Worm (Caenorhabditis elegans) whole organism, L4 larva: ENCODE results near the gene F32H5.4.
A peak's percentile ranks its signal among the peaks of the same experiment; 100 is the strongest.

ENCODE experiments used
- F26F4.8 ChIP-seq: fragments of 200-800 bp; sonication (Bioruptor generic); conservative IDR thresholded peaks from 2 replicates; pipeline ENCODE4 v1.3.6; 2022; ENCODE audit warnings: missing genetic modification characterization, missing compliant biosample characterization
- F37D6.2 ChIP-seq: sonication (generic microtip); optimal IDR thresholded peaks from 2 replicates; lab custom pipeline; 2016; ENCODE audit warnings: mild to moderate bottlenecking, missing genetic modification characterization, missing compliant biosample characterization
- F49E8.2 ChIP-seq: sonication (generic microtip); optimal IDR thresholded peaks from 2 replicates; lab custom pipeline; 2016; ENCODE audit warnings: missing compliant biosample characterization, mild to moderate bottlenecking, missing genetic modification characterization, borderline replicate concordance
- T20F7.1 ChIP-seq: fragments of 200-800 bp; sonication (Bioruptor generic); optimal IDR thresholded peaks from 2 replicates; lab custom pipeline; 2018; ENCODE audit warnings: mild to moderate bottlenecking, missing genetic modification characterization, missing compliant biosample characterization
- T26A8.4 ChIP-seq: fragments of 200-800 bp; sonication (Bioruptor generic); IDR thresholded peaks from 2 replicates; pipeline ENCODE4 v1.3.6; 2022; ENCODE audit warnings: missing genetic modification characterization, missing compliant biosample characterization
- ZK337.2 ChIP-seq: fragments of 200-800 bp; sonication (Bioruptor generic); IDR thresholded peaks from 2 replicates; pipeline ENCODE4 v1.3.6; 2022; ENCODE audit warnings: missing genetic modification reagents, missing genetic modification characterization, missing compliant biosample characterization
- aha-1 ChIP-seq: fragments of 150-350 bp; peaks from one replicate; lab custom pipeline; 2014; ENCODE audit warnings: missing biosample characterization, missing genetic modification characterization
- aly-2 ChIP-seq: sonication (generic microtip); optimal IDR thresholded peaks from 2 replicates; lab custom pipeline; 2018; ENCODE audit warnings: missing biosample characterization, missing genetic modification characterization
- ama-1 ChIP-seq: fragments of 150-350 bp; optimal IDR thresholded peaks from 2 replicates; lab custom pipeline; 2014; ENCODE audit warnings: inconsistent platforms, mixed read lengths
- ceh-20 ChIP-seq: fragments of 200-800 bp; sonication (Bioruptor generic); IDR thresholded peaks from 2 replicates; pipeline ENCODE4 v1.3.6; 2022; ENCODE audit warnings: missing genetic modification reagents, missing genetic modification characterization, missing compliant biosample characterization
- ceh-28 ChIP-seq: fragments of 150-350 bp; optimal IDR thresholded peaks from 2 replicates; lab custom pipeline; 2014; ENCODE audit warnings: missing biosample characterization, missing genetic modification reagents, missing genetic modification characterization
- ceh-32 ChIP-seq: sonication (generic microtip); optimal IDR thresholded peaks from 2 replicates; lab custom pipeline; 2016; ENCODE audit warnings: mild to moderate bottlenecking, missing genetic modification characterization, missing compliant biosample characterization; ENCODE audit not compliant: poor library complexity
- ceh-44 ChIP-seq: fragments of 200-800 bp; sonication (Bioruptor generic); IDR thresholded peaks from 2 replicates; pipeline ENCODE4 v1.3.6; 2022; ENCODE audit warnings: missing genetic modification reagents, missing genetic modification characterization, missing compliant biosample characterization
- ceh-62 ChIP-seq: sonication (generic microtip); optimal IDR thresholded peaks from 2 replicates; lab custom pipeline; 2017; ENCODE audit warnings: missing biosample characterization, missing genetic modification characterization
- ceh-82 ChIP-seq: sonication (generic microtip); optimal IDR thresholded peaks from 2 replicates; lab custom pipeline; 2017; ENCODE audit warnings: missing biosample characterization, missing genetic modification characterization
- cey-2 ChIP-seq: sonication (generic microtip); optimal IDR thresholded peaks from 3 replicates; lab custom pipeline; 2017; ENCODE audit warnings: missing genetic modification characterization, mild to moderate bottlenecking, missing compliant biosample characterization, antibody characterized with exemption, borderline replicate concordance; ENCODE audit not compliant: insufficient read depth
- daf-19 ChIP-seq: fragments of 200-800 bp; sonication (Bioruptor generic); conservative IDR thresholded peaks from 2 replicates; pipeline ENCODE4 v1.3.6; 2022; ENCODE audit warnings: missing genetic modification characterization, missing compliant biosample characterization
- dmd-6 ChIP-seq: fragments of 200-800 bp; sonication (Bioruptor generic); IDR thresholded peaks from 2 replicates; pipeline ENCODE4 v1.3.6; 2022; ENCODE audit warnings: missing genetic modification reagents, missing genetic modification characterization, missing compliant biosample characterization
- dmd-9 ChIP-seq: fragments of 200-800 bp; sonication (Bioruptor generic); IDR thresholded peaks from 2 replicates; pipeline ENCODE4 v1.3.6; 2022; ENCODE audit warnings: missing genetic modification reagents, missing genetic modification characterization, missing compliant biosample characterization
- dpl-1 ChIP-seq: fragments of 150-350 bp; optimal IDR thresholded peaks from 2 replicates; lab custom pipeline; 2014; ENCODE audit warnings: missing biosample characterization, missing genetic modification reagents, missing genetic modification characterization
- duxl-1 ChIP-seq: sonication (generic microtip); optimal IDR thresholded peaks from 2 replicates; lab custom pipeline; 2016; ENCODE audit warnings: mild to moderate bottlenecking, missing genetic modification characterization, moderate library complexity, missing compliant biosample characterization; ENCODE audit not compliant: poor library complexity
- dve-1 ChIP-seq: sonication (generic microtip); optimal IDR thresholded peaks from 2 replicates; lab custom pipeline; 2017; ENCODE audit warnings: antibody characterized with exemption, mild to moderate bottlenecking, missing genetic modification characterization, missing compliant biosample characterization; ENCODE audit not compliant: insufficient read depth
- egl-43 ChIP-seq: fragments of 200-800 bp; sonication (Bioruptor generic); IDR thresholded peaks from 2 replicates; pipeline ENCODE4 v1.3.6; 2022; ENCODE audit warnings: missing genetic modification reagents, missing genetic modification characterization, missing compliant biosample characterization
- hlh-11 ChIP-seq: fragments of 200-800 bp; sonication (Bioruptor generic); optimal IDR thresholded peaks from 2 replicates; lab custom pipeline; 2018; ENCODE audit warnings: mild to moderate bottlenecking, missing genetic modification characterization, missing compliant biosample characterization
- hlh-30 ChIP-seq: sonication (generic microtip); optimal IDR thresholded peaks from 2 replicates; lab custom pipeline; 2017; ENCODE audit warnings: antibody characterized with exemption, mild to moderate bottlenecking, missing genetic modification characterization, missing compliant biosample characterization; ENCODE audit not compliant: insufficient read depth
- jun-1 ChIP-seq: fragments of 150-350 bp; optimal IDR thresholded peaks from 2 replicates; lab custom pipeline; 2014; ENCODE audit warnings: missing biosample characterization, missing genetic modification reagents, missing genetic modification characterization
- lim-7 ChIP-seq: fragments of 200-800 bp; sonication (Bioruptor generic); IDR thresholded peaks from 2 replicates; pipeline ENCODE4 v1.3.6; 2022; ENCODE audit warnings: missing genetic modification characterization, missing compliant biosample characterization
- lin-13 ChIP-seq: fragments of 150-350 bp; optimal IDR thresholded peaks from 2 replicates; lab custom pipeline; 2014; ENCODE audit warnings: missing biosample characterization, missing genetic modification reagents, missing genetic modification characterization
- lin-38 ChIP-seq: fragments of 200-800 bp; sonication (Bioruptor generic); IDR thresholded peaks from 2 replicates; pipeline ENCODE4 v1.3.6; 2022; ENCODE audit warnings: missing genetic modification reagents, missing genetic modification characterization, missing compliant biosample characterization
- lir-3 ChIP-seq: sonication (generic microtip); optimal IDR thresholded peaks from 2 replicates; lab custom pipeline; 2016; ENCODE audit warnings: mild to moderate bottlenecking, missing genetic modification characterization, missing compliant biosample characterization
- madf-5 ChIP-seq, 2 experiments: fragments of 200-800 bp; sonication (Bioruptor generic); IDR thresholded peaks; 2 replicates each; pipeline ENCODE4 v1.3.6; 2022; ENCODE audit warnings: missing compliant biosample characterization in 2 of 2, missing genetic modification characterization in 2 of 2
- mxl-2 ChIP-seq: fragments of 200-800 bp; sonication (Bioruptor generic); conservative IDR thresholded peaks from 2 replicates; pipeline ENCODE4 v1.3.6; 2022; ENCODE audit warnings: missing genetic modification reagents, missing genetic modification characterization, missing compliant biosample characterization
- nhr-11 ChIP-seq: fragments of 150-350 bp; optimal IDR thresholded peaks from 2 replicates; lab custom pipeline; 2014; ENCODE audit warnings: missing biosample characterization, missing genetic modification characterization
- nhr-237 ChIP-seq: sonication (generic microtip); optimal IDR thresholded peaks from 2 replicates; lab custom pipeline; 2017; ENCODE audit warnings: missing biosample characterization, missing genetic modification characterization
- nhr-25 ChIP-seq: sonication (generic microtip); optimal IDR thresholded peaks from 2 replicates; lab custom pipeline; 2017; ENCODE audit warnings: missing genetic modification characterization, mild to moderate bottlenecking, missing compliant biosample characterization, antibody characterized with exemption, moderate library complexity, borderline replicate concordance; ENCODE audit not compliant: insufficient read depth
- nhr-28 ChIP-seq: fragments of 150-350 bp; optimal IDR thresholded peaks from 2 replicates; lab custom pipeline; 2014; ENCODE audit warnings: missing biosample characterization, missing genetic modification characterization
- nhr-48 ChIP-seq: sonication (generic microtip); optimal IDR thresholded peaks from 2 replicates; lab custom pipeline; 2016; ENCODE audit warnings: mild to moderate bottlenecking, missing genetic modification characterization, missing compliant biosample characterization
- nhr-76 ChIP-seq: fragments of 150-350 bp; optimal IDR thresholded peaks from 2 replicates; lab custom pipeline; 2014; ENCODE audit warnings: missing biosample characterization, missing genetic modification characterization
- rbr-2 ChIP-seq: sonication (generic microtip); optimal IDR thresholded peaks from 2 replicates; lab custom pipeline; 2016; ENCODE audit warnings: missing genotype, missing genetic modification characterization, missing compliant biosample characterization
- set-16 ChIP-seq: fragments of 200-800 bp; sonication (Bioruptor generic); IDR thresholded peaks from 2 replicates; pipeline ENCODE4 v1.3.6; 2022; ENCODE audit warnings: missing genetic modification reagents, missing genetic modification characterization, missing compliant biosample characterization
- tag-97 ChIP-seq: fragments of 200-800 bp; sonication (Bioruptor generic); IDR thresholded peaks from 2 replicates; pipeline ENCODE4 v1.3.6; 2022; ENCODE audit warnings: missing genetic modification characterization, missing compliant biosample characterization
- tra-1 ChIP-seq: fragments of 200-800 bp; sonication (Bioruptor generic); IDR thresholded peaks from 2 replicates; pipeline ENCODE4 v1.3.6; 2022; ENCODE audit warnings: missing genetic modification reagents, missing genetic modification characterization, missing compliant biosample characterization
- unc-130 ChIP-seq: sonication (generic microtip); optimal IDR thresholded peaks from 2 replicates; lab custom pipeline; 2016; ENCODE audit warnings: missing genetic modification reagents, missing genetic modification characterization, missing compliant biosample characterization
- unc-39 ChIP-seq: sonication (generic microtip); optimal IDR thresholded peaks from 2 replicates; lab custom pipeline; 2017; ENCODE audit warnings: missing biosample characterization, missing genetic modification characterization
- unc-62 ChIP-seq, 3 experiments: fragments of 150-350 bp in 1 of 3; sonication (generic microtip); optimal IDR thresholded peaks in 2 of 3; peaks in 1 of 3; 1 replicate in 1 of 3; 2 replicates in 2 of 3; lab custom pipeline; 2014 to 2017; ENCODE audit warnings: missing biosample characterization in 3 of 3, missing genetic modification characterization in 3 of 3, missing genetic modification reagents in 3 of 3, missing genotype in 1 of 3
- zfp-2 ChIP-seq: sonication (generic microtip); optimal IDR thresholded peaks from 2 replicates; lab custom pipeline; 2016; ENCODE audit warnings: mild to moderate bottlenecking, missing genetic modification characterization, missing compliant biosample characterization
- zip-2 ChIP-seq: fragments of 150-350 bp; optimal IDR thresholded peaks from 2 replicates; lab custom pipeline; 2014; ENCODE audit warnings: missing biosample characterization, missing genetic modification characterization
- ztf-7 ChIP-seq: fragments of 150-350 bp; optimal IDR thresholded peaks from 2 replicates; lab custom pipeline; 2014; ENCODE audit warnings: missing biosample characterization, missing genetic modification characterization

F32H5.4 gene

DNA sequence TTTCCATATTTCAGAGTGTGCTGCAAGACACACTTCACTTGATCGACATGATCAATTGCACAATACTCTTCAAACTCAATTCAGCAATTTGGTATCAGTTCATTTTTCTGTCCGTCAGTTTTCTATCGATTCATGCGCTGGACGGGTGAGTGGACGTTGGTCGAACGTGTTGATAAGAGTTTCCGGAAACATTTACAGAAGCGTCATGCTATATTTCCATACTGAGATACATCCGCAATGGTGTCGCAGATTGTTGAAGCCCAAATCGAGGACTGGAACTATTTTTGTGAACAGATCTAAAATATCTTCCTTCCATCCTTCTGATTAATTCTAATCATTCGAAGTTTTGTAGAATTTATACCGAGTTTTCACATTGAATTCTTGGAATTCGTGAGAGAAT lies 9.3 kb downstream of the F32H5.4 start (continued):
- TF ChIP-seq T20F7.1 (GFP tag; lab: Kevin White, UChicago) (peak; percentile 31), lim-7 (GFP tag; lab: Robert Waterston, UW) (no peak), ceh-44 (GFP tag; lab: Robert Waterston, UW) (no peak), ceh-62 (tag; lab: Kevin White, UChicago) (no peak), lin-13 (GFP tag; lab: Kevin White, UChicago) (no peak), nhr-76 (tag; lab: Kevin White, UChicago) (no peak), mxl-2 (GFP tag; lab: Robert Waterston, UW) (0 out of 2 replicates have a peak, but pooled peaks have one; percentile 11), dve-1 (tag; lab: Kevin White, UChicago) (peak; percentile 41), madf-5 (GFP tag; IDR thresholded peaks at IDR 0.05; lab: Robert Waterston, UW) (no peak), F26F4.8 (GFP tag; lab: Robert Waterston, UW) (no peak), rbr-2 (tag; lab: Kevin White, UChicago) (no peak), unc-130 (GFP tag; lab: Kevin White, UChicago) (no peak), dmd-9 (GFP tag; lab: Robert Waterston, UW) (no peak), egl-43 (GFP tag; lab: Robert Waterston, UW) (no peak), daf-19 (GFP tag; lab: Robert Waterston, UW) (no peak), nhr-28 (tag; lab: Kevin White, UChicago) (peak; percentile 55), nhr-237 (tag; lab: Kevin White, UChicago) (no peak), ceh-82 (tag; lab: Kevin White, UChicago) (no peak), unc-39 (tag; lab: Kevin White, UChicago) (no peak), dpl-1 (GFP tag; lab: Kevin White, UChicago) (no peak), zip-2 (tag; lab: Kevin White, UChicago) (no peak), lin-38 (GFP tag; lab: Robert Waterston, UW) (no peak), nhr-11 (tag; lab: Kevin White, UChicago) (no peak), hlh-11 (no peak), tra-1 (peak; percentile 48; the same call in 1 of the 2 replicates), hlh-30 (no peak), ZK337.2 (GFP tag; lab: Robert Waterston, UW) (no peak), dmd-6 (peak; percentile 77), cey-2 (no peak), nhr-48 (no peak), ceh-20 (GFP tag; lab: Robert Waterston, UW) (no peak)

DNA sequence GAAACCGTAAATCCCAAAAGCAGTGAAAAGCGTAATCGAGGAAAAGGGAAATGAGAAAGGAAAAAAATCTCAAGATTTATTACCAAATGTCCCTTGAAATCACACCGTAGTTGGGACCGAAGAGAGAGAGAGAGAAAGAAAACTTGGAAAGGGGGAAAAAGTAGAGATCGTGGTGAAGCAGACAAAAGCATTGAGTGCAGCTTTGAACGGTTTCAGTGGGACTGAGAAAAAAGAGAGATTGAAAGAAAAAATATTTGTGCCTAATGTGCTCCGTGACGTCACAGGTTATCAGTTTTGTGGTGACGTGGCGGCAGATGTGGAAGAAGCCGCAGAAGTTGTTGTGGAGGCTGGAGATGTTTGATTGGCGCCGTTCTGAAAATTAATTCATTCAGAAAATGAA lies 9.9 kb downstream of the F32H5.4 start:
- TF ChIP-seq aha-1 (tag; lab: Kevin White, UChicago) (peak; percentile 92), ztf-7 (no peak), duxl-1 (tag; lab: Kevin White, UChicago) (peak; percentile 26), T26A8.4 (GFP tag; lab: Robert Waterston, UW) (no peak), F49E8.2 (no peak), set-16 (no peak), nhr-25 (tag; lab: Kevin White, UChicago) (peak; percentile 23)

DNA sequence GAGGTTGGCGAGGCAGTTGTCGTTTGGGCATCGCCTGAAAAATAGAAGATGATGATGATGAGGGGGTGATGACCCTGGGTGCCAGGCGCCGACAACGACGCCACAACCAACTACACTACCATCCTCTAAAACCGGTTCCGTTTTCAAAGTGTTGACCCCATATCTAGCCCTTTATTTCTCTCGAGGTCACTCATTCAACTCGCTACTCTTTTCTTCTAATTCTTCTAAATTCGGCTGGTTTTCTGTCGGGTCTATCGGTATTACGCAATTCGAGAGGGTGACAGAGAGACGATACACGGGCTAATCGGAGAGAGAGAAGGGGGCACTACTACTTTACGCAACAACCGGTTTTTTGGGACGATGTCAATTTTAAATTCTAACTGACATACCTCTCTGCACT lies 11.0 kb downstream of the F32H5.4 start:
- TF ChIP-seq aly-2 (tag; lab: Kevin White, UChicago) (no peak), ama-1 (lab: Kevin White, UChicago) (peak; percentile 46), dpl-1 (GFP tag; lab: Kevin White, UChicago) (no peak), egl-43 (GFP tag; lab: Robert Waterston, UW) (no peak), tag-97 (GFP tag; lab: Robert Waterston, UW) (no peak), ceh-28 (no peak), ceh-44 (GFP tag; lab: Robert Waterston, UW) (no peak), ceh-32 (tag; lab: Kevin White, UChicago) (no peak), jun-1 (no peak), F37D6.2 (tag; lab: Kevin White, UChicago) (no peak), mxl-2 (GFP tag; lab: Robert Waterston, UW) (no peak), unc-62 (GFP tag; optimal IDR thresholded peaks at IDR 0.05 in 1 of 2; lab: Kevin White, UChicago) (no peak), unc-62 (tag; optimal IDR thresholded peaks at IDR 0.05; lab: Kevin White, UChicago) (no peak), set-16 (no peak), F49E8.2 (no peak), nhr-25 (tag; lab: Kevin White, UChicago) (peak; percentile 94), ZK337.2 (GFP tag; lab: Robert Waterston, UW) (no peak), aha-1 (tag; lab: Kevin White, UChicago) (peak; percentile 96), madf-5 (GFP tag; IDR thresholded peaks at IDR 0.05; lab: Robert Waterston, UW) (0 out of 4 replicates have a peak, but pooled peaks of 1 of the 2 experiments have one; percentile 44), lir-3 (tag; lab: Kevin White, UChicago) (no peak), zfp-2 (tag; lab: Kevin White, UChicago) (no peak), rbr-2 (tag; lab: Kevin White, UChicago) (no peak)
